Worm (Caenorhabditis elegans): ENCODE results near the gene C07C7.1.

DNA sequence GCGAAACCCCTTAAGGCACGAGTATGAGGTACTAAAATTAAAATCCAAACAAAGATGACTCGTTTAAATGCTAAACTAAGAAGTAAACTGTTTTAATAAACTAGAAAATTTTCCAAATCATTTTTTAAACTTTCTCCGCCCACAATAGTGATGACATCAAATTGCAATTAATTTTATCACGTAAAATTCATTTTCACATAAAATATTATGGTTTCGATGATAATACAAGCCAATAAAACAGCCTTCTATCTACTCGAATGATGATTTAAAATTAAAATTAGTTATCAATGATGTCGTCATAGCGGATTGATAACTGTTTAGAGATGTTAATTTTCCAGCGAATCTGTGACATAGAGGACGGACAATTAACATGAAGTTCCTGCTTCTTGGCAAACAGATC is 19.0 kb upstream of the C07C7.1 start, which contains the start of gene C07C7.3:
- TF ChIP-seq pqm-1 (tag; optimal IDR thresholded peaks at IDR 0.05) (peak; percentile 26), snpc-4 (tag; optimal IDR thresholded peaks at IDR 0.05) (no peak), nhr-12 (tag; optimal IDR thresholded peaks at IDR 0.05) (no peak), lin-15B (tag; optimal IDR thresholded peaks at IDR 0.05) (no peak), egl-27 (tag; optimal IDR thresholded peaks at IDR 0.05) (no peak), unc-62 (GFP tag; optimal IDR thresholded peaks at IDR 0.05) (no peak)

Data from whole organism, L3 larva.